Fruit fly (Drosophila melanogaster): ENCODE data around the gene cmpy.
A peak's percentile ranks its signal among the peaks of the same experiment; 100 is the strongest.

cmpy gene

dm6 chr3L:20747299-20747925, 28.4 kb upstream of the cmpy start (continued):
- peak; percentile 90 for TF ChIP-seq Eip78C (GFP tag)
- TF ChIP-seq Ets96B (tag; optimal IDR thresholded peaks at IDR 0.05), result no peak
- no peak for TF ChIP-seq Sox15 (GFP tag; optimal IDR thresholded peaks at IDR 0.05)
- no peak for TF ChIP-seq CG6163 (GFP tag; IDR thresholded peaks at IDR 0.05)
- peak; percentile 36 for TF ChIP-seq Hr39 (GFP tag; optimal IDR thresholded peaks at IDR 0.05)
- TF ChIP-seq CG6808 (GFP tag; optimal IDR thresholded peaks at IDR 0.05), result no peak
- no peak for TF ChIP-seq CG9139 (GFP tag; optimal IDR thresholded peaks at IDR 0.05)
- TF ChIP-seq Lpt (GFP tag; optimal IDR thresholded peaks at IDR 0.05), result no peak
- TF ChIP-seq Sox14 (GFP tag; optimal IDR thresholded peaks at IDR 0.05), result peak; percentile 2
- peak; percentile 13 for TF ChIP-seq CG10631 (GFP tag; optimal IDR thresholded peaks at IDR 0.05)
- TF ChIP-seq CG6792 (GFP tag; optimal IDR thresholded peaks at IDR 0.05), result peak; percentile 41

- peak; percentile 28 for TF ChIP-seq CG8632 (GFP tag; optimal IDR thresholded peaks at IDR 0.05)
- peak; percentile 29 for TF ChIP-seq achi (GFP tag; optimal IDR thresholded peaks at IDR 0.05)
- TF ChIP-seq acj6 (GFP tag; optimal IDR thresholded peaks at IDR 0.05), result peak; percentile 29
- TF ChIP-seq CG10669 (GFP tag; optimal IDR thresholded peaks at IDR 0.05), result peak; percentile 42
- TF ChIP-seq CG3919 (GFP tag; optimal IDR thresholded peaks at IDR 0.05), result peak; percentile 28
- TF ChIP-seq CG3032 (tag; optimal IDR thresholded peaks at IDR 0.05), result peak; percentile 50
- TF ChIP-seq CG11762 (GFP tag; optimal IDR thresholded peaks at IDR 0.05; ENCODE audit: insufficient read depth), result no peak
- TF ChIP-seq CG32006 (GFP tag; optimal IDR thresholded peaks at IDR 0.05), result peak; percentile 26
- peak; percentile 58 for TF ChIP-seq CG10631 (GFP tag; optimal IDR thresholded peaks at IDR 0.05)
- TF ChIP-seq Sox102F (GFP tag; optimal IDR thresholded peaks at IDR 0.05), result peak; percentile 17
- TF ChIP-seq OdsH (GFP tag; optimal IDR thresholded peaks at IDR 0.05), result peak; percentile 32
- no peak for TF ChIP-seq Smox (GFP tag; optimal IDR thresholded peaks at IDR 0.05)
- no peak for TF ChIP-seq CG31627 (GFP tag; optimal IDR thresholded peaks at IDR 0.05)
- TF ChIP-seq Ets96B (tag; optimal IDR thresholded peaks at IDR 0.05), result peak; percentile 41
- TF ChIP-seq CG34406 (GFP tag; optimal IDR thresholded peaks at IDR 0.05), result peak; percentile 40
- TF ChIP-seq CG6808 (GFP tag; optimal IDR thresholded peaks at IDR 0.05), result no peak
- peak; percentile 12 for TF ChIP-seq esn (GFP tag; optimal IDR thresholded peaks at IDR 0.05)
- TF ChIP-seq spab (GFP tag; optimal IDR thresholded peaks at IDR 0.05), result peak; percentile 27
- TF ChIP-seq CG4318 (GFP tag; optimal IDR thresholded peaks at IDR 0.05), result no peak
- peak; percentile 74 for TF ChIP-seq Eip78C (GFP tag)
- TF ChIP-seq Sox15 (GFP tag; optimal IDR thresholded peaks at IDR 0.05), result peak; percentile 1
- TF ChIP-seq CG6792 (GFP tag; optimal IDR thresholded peaks at IDR 0.05), result peak; percentile 20
- TF ChIP-seq dsx (GFP tag; optimal IDR thresholded peaks at IDR 0.05; ENCODE audit: poor library complexity, severe bottlenecking), result peak; percentile 15
- TF ChIP-seq ss (GFP tag; optimal IDR thresholded peaks at IDR 0.05), result peak in 1 of 2 experiments; percentile 53
These were observed 20.4 kb upstream of the cmpy start, which contains the start of gene Gr77a for dm6 chr3L:20739414-20739813. Gr77a (minus strand) TSS chr3L:20739430.

dm6 chr3L:20737346-20737745, 18.3 kb upstream of the cmpy start:
- peak; percentile 5 for TF ChIP-seq CG34406 (GFP tag; optimal IDR thresholded peaks at IDR 0.05)
- TF ChIP-seq CG3919 (GFP tag; optimal IDR thresholded peaks at IDR 0.05), result peak; percentile 8
- TF ChIP-seq salr (GFP tag; optimal IDR thresholded peaks at IDR 0.05), result peak in 1 of 2 experiments; percentile 25
- no peak for TF ChIP-seq esn (GFP tag; optimal IDR thresholded peaks at IDR 0.05)
- TF ChIP-seq Hr4 (GFP tag; optimal IDR thresholded peaks at IDR 0.05), result no peak
- TF ChIP-seq CG7368 (GFP tag; optimal IDR thresholded peaks at IDR 0.05), result no peak
- TF ChIP-seq fkh (GFP tag; optimal IDR thresholded peaks at IDR 0.05), result peak; percentile 24
- peak; percentile 15 for TF ChIP-seq CG6808 (GFP tag; optimal IDR thresholded peaks at IDR 0.05)
- peak; percentile 3 for TF ChIP-seq vri (GFP tag; optimal IDR thresholded peaks at IDR 0.05)
- TF ChIP-seq spab (GFP tag; optimal IDR thresholded peaks at IDR 0.05), result peak; percentile 5
- TF ChIP-seq svp (GFP tag), result peak; percentile 65
- TF ChIP-seq CG1621 (tag; optimal IDR thresholded peaks at IDR 0.05), result no peak
- no peak for TF ChIP-seq CG11294 (GFP tag; IDR thresholded peaks at IDR 0.05)
- peak; percentile 1 to 35 for TF ChIP-seq ss (GFP tag; optimal IDR thresholded peaks at IDR 0.05)
- peak; percentile 52 for TF ChIP-seq Eip78C (GFP tag)
- peak; percentile 30 for TF ChIP-seq CG9139 (GFP tag; optimal IDR thresholded peaks at IDR 0.05)
